Fruit fly (Drosophila melanogaster) Kc167 (cell line): ENCODE data around the gene ninaA.

Experiments
- Myc ChIP-seq: fragments of >200 bp; optimal IDR thresholded peaks from 2 replicates; lab custom pipeline; 2017; ENCODE audit warnings: missing external identifiers
- Sin3A ChIP-seq: fragments of >200 bp; optimal IDR thresholded peaks from 2 replicates; lab custom pipeline; 2018; ENCODE audit warnings: missing external identifiers
- h ChIP-seq: fragments of >200 bp; optimal IDR thresholded peaks from 3 replicates; lab custom pipeline; 2018; ENCODE audit warnings: missing external identifiers
- insv ChIP-seq: fragments of >200 bp; optimal IDR thresholded peaks from 3 replicates; lab custom pipeline; 2018; ENCODE audit warnings: missing external identifiers
- psq ChIP-seq: fragments of >200 bp; optimal IDR thresholded peaks from 2 replicates; lab custom pipeline; 2017; ENCODE audit warnings: missing external identifiers
- ttk ChIP-seq: sonication (Bioruptor generic); optimal IDR thresholded peaks from 2 replicates; lab custom pipeline; 2017; ENCODE audit warnings: missing external identifiers

DNA sequence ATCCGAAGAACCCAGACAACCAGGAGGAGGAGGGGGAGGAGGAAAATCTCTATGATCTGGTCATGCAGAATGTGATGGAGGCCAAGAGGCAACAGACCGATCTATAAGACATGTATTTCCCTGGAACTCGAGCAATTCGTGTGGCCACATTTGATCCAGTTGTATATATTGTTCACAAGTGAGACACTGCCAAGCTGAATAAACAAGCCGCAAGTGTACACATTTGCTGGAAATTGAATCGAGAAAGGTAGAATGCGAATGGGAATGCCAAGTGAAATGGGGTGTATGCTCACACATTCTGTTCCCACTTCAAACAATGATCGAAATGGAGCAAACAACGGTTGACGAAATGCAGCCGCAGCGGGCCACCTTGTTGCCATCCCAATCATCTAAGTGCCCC, 21.1 kb upstream of the ninaA start:
- no peak for TF ChIP-seq ttk (lab: Kevin White, UChicago)
- TF ChIP-seq psq, result no peak
- TF ChIP-seq insv (lab: Kevin White, UChicago), result no peak
- no peak for TF ChIP-seq Myc (lab: Kevin White, UChicago)
- no peak for TF ChIP-seq h (lab: Kevin White, UChicago)
- no peak for TF ChIP-seq Sin3A (lab: Kevin White, UChicago)
